Fruit fly (Drosophila melanogaster): ENCODE measurements around the gene Phlpp.
A peak's percentile ranks its signal among the peaks of the same experiment; 100 is the strongest.

The Phlpp gene

dm6 chr2L:19036105-19036714, 22.7 kb upstream of the Phlpp start (continued):
- TF ChIP-seq ken (GFP tag; IDR thresholded peaks at IDR 0.05): no peak
- TF ChIP-seq cad (GFP tag; optimal IDR thresholded peaks at IDR 0.05): peak; percentile 1
- TF ChIP-seq rib (GFP tag; IDR thresholded peaks at IDR 0.05): 0 out of 2 replicates have a peak, but pooled peaks have one; percentile 15
- no peak for TF ChIP-seq CG13624 (GFP tag; optimal IDR thresholded peaks at IDR 0.05)
- peak; percentile 41 for TF ChIP-seq CG30403 (GFP tag; optimal IDR thresholded peaks at IDR 0.05)
- TF ChIP-seq Oli (tag; optimal IDR thresholded peaks at IDR 0.05): peak; percentile 19
- TF ChIP-seq Meics (GFP tag; optimal IDR thresholded peaks at IDR 0.05): peak; percentile 41
- TF ChIP-seq wek (GFP tag; optimal IDR thresholded peaks at IDR 0.05): no peak
- TF ChIP-seq Poxn (GFP tag; IDR thresholded peaks at IDR 0.05): no peak
- TF ChIP-seq aop (GFP tag; IDR thresholded peaks at IDR 0.05): no peak
- TF ChIP-seq MTF-1 (GFP tag; optimal IDR thresholded peaks at IDR 0.05; ENCODE audit: borderline replicate concordance): no peak
- no peak for TF ChIP-seq Optix (GFP tag; IDR thresholded peaks at IDR 0.05)
- no peak for TF ChIP-seq zf30C (GFP tag; optimal IDR thresholded peaks at IDR 0.05)
- TF ChIP-seq crol (GFP tag; IDR thresholded peaks at IDR 0.05): peak; percentile 90
- TF ChIP-seq CG17802 (tag; optimal IDR thresholded peaks at IDR 0.05): no peak
- TF ChIP-seq hkb (optimal IDR thresholded peaks at IDR 0.05): no peak
- TF ChIP-seq hkb (GFP tag; IDR thresholded peaks at IDR 0.05): no peak
- TF ChIP-seq BEAF-32 (GFP tag; optimal IDR thresholded peaks at IDR 0.05): no peak
- TF ChIP-seq Vsx1 (GFP tag; optimal IDR thresholded peaks at IDR 0.05): no peak
- no peak for TF ChIP-seq lola (GFP tag; optimal IDR thresholded peaks at IDR 0.05)
- TF ChIP-seq CG10209 (GFP tag; optimal IDR thresholded peaks at IDR 0.05): peak; percentile 15
- TF ChIP-seq Elba2 (GFP tag; optimal IDR thresholded peaks at IDR 0.05): no peak
- TF ChIP-seq CG1647 (GFP tag; optimal IDR thresholded peaks at IDR 0.05): no peak
- TF ChIP-seq CG31441 (GFP tag; IDR thresholded peaks at IDR 0.05): no peak
- TF ChIP-seq fd96Cb (tag; optimal IDR thresholded peaks at IDR 0.05): peak; percentile 12
- TF ChIP-seq CG13123 (GFP tag; optimal IDR thresholded peaks at IDR 0.05): no peak
- TF ChIP-seq Xrp1 (GFP tag; IDR thresholded peaks at IDR 0.05): no peak
- no peak for TF ChIP-seq CG34376 (GFP tag; optimal IDR thresholded peaks at IDR 0.05)
- no peak for TF ChIP-seq CG10274 (GFP tag; optimal IDR thresholded peaks at IDR 0.05)
- no peak for TF ChIP-seq CG14014 (GFP tag; IDR thresholded peaks at IDR 0.05)
- peak; percentile 20 for TF ChIP-seq CG13775 (GFP tag; optimal IDR thresholded peaks at IDR 0.05)
- no peak for TF ChIP-seq HLHmδ (GFP tag; optimal IDR thresholded peaks at IDR 0.05)
- peak; percentile 2 for TF ChIP-seq CG10979 (tag; optimal IDR thresholded peaks at IDR 0.05)
- TF ChIP-seq CG2202 (tag; optimal IDR thresholded peaks at IDR 0.05): no peak
- TF ChIP-seq vfl (GFP tag; optimal IDR thresholded peaks at IDR 0.05): no peak
- peak; percentile 18 for TF ChIP-seq CG18262 (tag; optimal IDR thresholded peaks at IDR 0.05)
- TF ChIP-seq oc (tag; optimal IDR thresholded peaks at IDR 0.05): no peak
- TF ChIP-seq dmrt11E (tag; optimal IDR thresholded peaks at IDR 0.05): no peak
- no peak for TF ChIP-seq fru (optimal IDR thresholded peaks at IDR 0.05)
- no peak for TF ChIP-seq HLH4C (GFP tag; IDR thresholded peaks at IDR 0.05; ENCODE audit: partially characterized antibody)
- TF ChIP-seq stwl (tag; optimal IDR thresholded peaks at IDR 0.05): no peak
- TF ChIP-seq fu2 (GFP tag; optimal IDR thresholded peaks at IDR 0.05): no peak
- TF ChIP-seq pfk (GFP tag; optimal IDR thresholded peaks at IDR 0.05): no peak
- no peak for TF ChIP-seq en (GFP tag; optimal IDR thresholded peaks at IDR 0.05)
- no peak for TF ChIP-seq seq (GFP tag; IDR thresholded peaks at IDR 0.05)
- no peak for TF ChIP-seq CG31365 (tag; optimal IDR thresholded peaks at IDR 0.05)
- peak; percentile 15; the same call in 1 of the 2 replicates for TF ChIP-seq MBD-R2 (GFP tag; IDR thresholded peaks at IDR 0.05)
- TF ChIP-seq Dip2 (GFP tag; IDR thresholded peaks at IDR 0.05): no peak
- no peak for TF ChIP-seq CG14965 (GFP tag; optimal IDR thresholded peaks at IDR 0.05; ENCODE audit: borderline replicate concordance)
- no peak for TF ChIP-seq CG10431 (GFP tag; optimal IDR thresholded peaks at IDR 0.05)
- TF ChIP-seq CG32532 (GFP tag; IDR thresholded peaks at IDR 0.05): no peak

All from whole organism, embryonic.